Fruit fly (Drosophila melanogaster) whole organism, embryonic: ENCODE data around the gene CG11164.
A peak's percentile ranks its signal among the peaks of the same experiment; 100 is the strongest.

Experiments
- Awh ChIP-seq: fragments of 200-800 bp; sonication (Bioruptor generic); IDR thresholded peaks from 2 replicates; pipeline ENCODE4, ENCODE4 v1.3.6; 2022; ENCODE audit warnings: missing biosample characterization, missing genetic modification characterization
- C15 ChIP-seq: fragments of 200-800 bp; sonication (Bioruptor generic); IDR thresholded peaks from 3 replicates; pipeline ENCODE4 v1.3.6; 2022; ENCODE audit warnings: missing biosample characterization, missing genetic modification characterization
- CG1024 ChIP-seq: fragments of 200-800 bp; sonication (Bioruptor generic); IDR thresholded peaks from 2 replicates; pipeline ENCODE4 v1.3.6; 2022; ENCODE audit warnings: missing biosample characterization, missing genetic modification characterization
- CG10274 ChIP-seq: fragments of 200-800 bp; sonication (Bioruptor generic); optimal IDR thresholded peaks from 3 replicates; lab custom pipeline; 2017; ENCODE audit warnings: missing biosample characterization, mild to moderate bottlenecking, missing genetic modification characterization
- CG11723 ChIP-seq: fragments of 200-800 bp; sonication (Bioruptor generic); optimal IDR thresholded peaks from 2 replicates; lab custom pipeline; 2017; ENCODE audit warnings: missing biosample characterization, mild to moderate bottlenecking, missing genetic modification characterization
- CG12236 ChIP-seq: fragments of 200-800 bp; sonication (Bioruptor generic); optimal IDR thresholded peaks from 2 replicates; lab custom pipeline; 2016; ENCODE audit warnings: missing biosample characterization, missing genetic modification characterization
- CG14050 ChIP-seq: fragments of 200-800 bp; sonication (Bioruptor generic); IDR thresholded peaks from 3 replicates; pipeline ENCODE4 v1.3.6; 2022; ENCODE audit warnings: missing biosample characterization, missing genetic modification characterization
- CG17802 ChIP-seq: fragments of 200-800 bp; sonication (Bioruptor generic); optimal IDR thresholded peaks from 2 replicates; lab custom pipeline; 2018; ENCODE audit warnings: missing biosample characterization, mild to moderate bottlenecking, missing genetic modification characterization, moderate library complexity
- CG1792 ChIP-seq: fragments of 200-800 bp; sonication (Bioruptor generic); optimal IDR thresholded peaks from 2 replicates; lab custom pipeline; 2016; ENCODE audit warnings: missing biosample characterization, missing genetic modification characterization
- CG2116 ChIP-seq: fragments of 200-800 bp; sonication (Bioruptor generic); optimal IDR thresholded peaks from 3 replicates; lab custom pipeline; 2018; ENCODE audit warnings: missing biosample characterization, mild to moderate bottlenecking, missing genetic modification characterization
- CG2678 ChIP-seq: fragments of 200-800 bp; sonication (Bioruptor generic); optimal IDR thresholded peaks from 3 replicates; lab custom pipeline; 2019; ENCODE audit warnings: missing biosample characterization, mild to moderate bottlenecking, missing genetic modification characterization, moderate library complexity
- CG31388 ChIP-seq: fragments of 200-800 bp; sonication (Bioruptor generic); optimal IDR thresholded peaks from 2 replicates; lab custom pipeline; 2016; ENCODE audit warnings: missing biosample characterization, missing genetic modification characterization
- CG5953 ChIP-seq: fragments of 200-800 bp; sonication (Bioruptor generic); IDR thresholded peaks from 2 replicates; pipeline ENCODE4 v1.3.6; 2022; ENCODE audit warnings: missing biosample characterization, missing genetic modification characterization
- CG6813 ChIP-seq: fragments of 200-800 bp; sonication (Bioruptor generic); optimal IDR thresholded peaks from 2 replicates; lab custom pipeline; 2017; ENCODE audit warnings: missing biosample characterization, missing genetic modification characterization, mild to moderate bottlenecking, moderate library complexity, missing genetic modification reagents
- CG6854 ChIP-seq: fragments of 200-800 bp; sonication (Bioruptor generic); optimal IDR thresholded peaks from 3 replicates; lab custom pipeline; 2017; ENCODE audit warnings: missing biosample characterization, mild to moderate bottlenecking, missing genetic modification characterization
- CG7357 ChIP-seq: fragments of 200-800 bp; sonication (Bioruptor generic); IDR thresholded peaks from 3 replicates; pipeline ENCODE4 v1.3.6; 2022; ENCODE audit warnings: missing biosample characterization, missing genetic modification characterization
- CG7372 ChIP-seq: fragments of 200-800 bp; sonication (Bioruptor generic); IDR thresholded peaks from 2 replicates; pipeline ENCODE4 v1.3.6; 2022; ENCODE audit warnings: missing biosample characterization, missing genetic modification characterization
- CG8089 ChIP-seq: fragments of 200-800 bp; sonication (Bioruptor generic); optimal IDR thresholded peaks from 3 replicates; lab custom pipeline; 2016; ENCODE audit warnings: missing biosample characterization, missing genetic modification characterization
- Chrac-16 ChIP-seq: fragments of 200-800 bp; sonication (Bioruptor generic); optimal IDR thresholded peaks from 3 replicates; lab custom pipeline; 2016; ENCODE audit warnings: missing biosample characterization, missing genetic modification characterization
- CrebB ChIP-seq: fragments of 200-800 bp; sonication (Bioruptor generic); optimal IDR thresholded peaks from 3 replicates; lab custom pipeline; 2018; ENCODE audit warnings: missing biosample characterization, mild to moderate bottlenecking, missing genetic modification characterization
- D19A ChIP-seq: fragments of 200-800 bp; optimal IDR thresholded peaks from 3 replicates; lab custom pipeline; 2019; ENCODE audit warnings: missing biosample characterization, mild to moderate bottlenecking, missing genetic modification characterization, moderate library complexity
- Dfd ChIP-seq, 2 experiments: fragments of >200 bp; optimal IDR thresholded peaks; 2 replicates each; lab custom pipeline; 2017; ENCODE audit warnings: missing biosample characterization in 2 of 2, missing genetic modification characterization in 2 of 2
- Dip3 ChIP-seq: fragments of 200-800 bp; sonication (Bioruptor generic); optimal IDR thresholded peaks from 3 replicates; lab custom pipeline; 2016; ENCODE audit warnings: missing biosample characterization, missing genetic modification characterization
- Drgx ChIP-seq: fragments of 200-800 bp; sonication (Bioruptor generic); IDR thresholded peaks from 2 replicates; pipeline ENCODE4 v1.3.6; 2022; ENCODE audit warnings: missing biosample characterization, missing genetic modification characterization
- E2f2 ChIP-seq: fragments of 200-800 bp; sonication (Bioruptor generic); IDR thresholded peaks from 2 replicates; pipeline ENCODE4 v1.3.6; 2022; ENCODE audit warnings: missing biosample characterization, missing genetic modification characterization
- ERR ChIP-seq: fragments of 200-800 bp; sonication (Bioruptor generic); optimal IDR thresholded peaks from 2 replicates; lab custom pipeline; 2016; ENCODE audit warnings: missing biosample characterization, missing genetic modification characterization
- Elba2 ChIP-seq: fragments of 200-800 bp; sonication (Bioruptor generic); optimal IDR thresholded peaks from 3 replicates; lab custom pipeline; 2016; ENCODE audit warnings: missing biosample characterization, missing genetic modification characterization
- Gug ChIP-seq: fragments of 200-800 bp; sonication (Bioruptor generic); IDR thresholded peaks from 4 replicates; pipeline ENCODE4 v1.3.6; 2022; ENCODE audit warnings: missing biosample characterization, missing genetic modification characterization
- HLH4C ChIP-seq: fragments of 200-800 bp; sonication (Bioruptor generic); IDR thresholded peaks from 3 replicates; pipeline ENCODE4 v1.3.6; 2022; ENCODE audit warnings: missing biosample characterization, missing genetic modification characterization; ENCODE audit not compliant: partially characterized antibody
- MESR4 ChIP-seq: fragments of 200-800 bp; sonication (Bioruptor generic); optimal IDR thresholded peaks from 2 replicates; lab custom pipeline; 2018; ENCODE audit warnings: missing biosample characterization, mild to moderate bottlenecking, missing genetic modification characterization, moderate library complexity
- Nf-YA ChIP-seq: fragments of 200-800 bp; sonication (Bioruptor generic); IDR thresholded peaks from 2 replicates; pipeline ENCODE4 v1.3.6; 2022; ENCODE audit warnings: missing biosample characterization, missing genetic modification characterization
- NfI ChIP-seq: fragments of 200-800 bp; sonication (Bioruptor generic); optimal IDR thresholded peaks from 3 replicates; lab custom pipeline; 2018; ENCODE audit warnings: missing biosample characterization, mild to moderate bottlenecking, missing genetic modification characterization, moderate library complexity
- Optix ChIP-seq: fragments of 200-800 bp; sonication (Bioruptor generic); IDR thresholded peaks from 3 replicates; pipeline ENCODE4 v1.3.6; 2022; ENCODE audit warnings: missing biosample characterization, missing genetic modification characterization
- Pdp1 ChIP-seq, 2 experiments: fragments of 200-800 bp; sonication (Bioruptor generic); optimal IDR thresholded peaks; 3 replicates each; lab custom pipeline; 2016; ENCODE audit warnings: missing biosample characterization in 2 of 2, missing genetic modification characterization in 2 of 2, mild to moderate bottlenecking in 1 of 2, moderate library complexity in 1 of 2
- Xrp1 ChIP-seq: fragments of 200-800 bp; sonication (Bioruptor generic); IDR thresholded peaks from 2 replicates; pipeline ENCODE4 v1.3.6; 2022; ENCODE audit warnings: missing biosample characterization, missing genetic modification characterization
- al ChIP-seq: fragments of 200-800 bp; sonication (Bioruptor generic); IDR thresholded peaks from 2 replicates; pipeline ENCODE4 v1.3.6; 2022; ENCODE audit warnings: missing biosample characterization, missing genetic modification characterization
- az2 ChIP-seq: fragments of 200-800 bp; sonication (Bioruptor generic); optimal IDR thresholded peaks from 3 replicates; lab custom pipeline; 2016; ENCODE audit warnings: missing biosample characterization, missing genetic modification characterization
- grn ChIP-seq: fragments of 200-800 bp; sonication (Bioruptor generic); optimal IDR thresholded peaks from 3 replicates; lab custom pipeline; 2017; ENCODE audit warnings: missing biosample characterization, missing genetic modification characterization
- hb ChIP-seq: fragments of 200-800 bp; sonication (Bioruptor generic); IDR thresholded peaks from 3 replicates; pipeline ENCODE4 v1.3.6; 2022; ENCODE audit warnings: missing biosample characterization, missing genetic modification characterization; ENCODE audit not compliant: partially characterized antibody
- inv ChIP-seq: fragments of 200-800 bp; sonication (Bioruptor generic); IDR thresholded peaks from 2 replicates; pipeline ENCODE4 v1.3.6; 2022; ENCODE audit warnings: missing biosample characterization, missing genetic modification characterization; ENCODE audit not compliant: partially characterized antibody
- kni ChIP-seq: fragments of 200-800 bp; sonication (Bioruptor generic); optimal IDR thresholded peaks from 3 replicates; lab custom pipeline; 2017; ENCODE audit warnings: mild to moderate bottlenecking, missing biosample characterization, missing genetic modification reagents, missing genetic modification characterization
- lmd ChIP-seq: fragments of 200-800 bp; sonication (Bioruptor generic); IDR thresholded peaks from 2 replicates; pipeline ENCODE4 v1.3.6; 2022; ENCODE audit warnings: missing biosample characterization, missing genetic modification characterization
- luna ChIP-seq: fragments of 200-800 bp; sonication (Bioruptor generic); optimal IDR thresholded peaks from 2 replicates; lab custom pipeline; 2016; ENCODE audit warnings: missing biosample characterization, missing genetic modification characterization
- mirr ChIP-seq: fragments of 200-800 bp; sonication (Bioruptor generic); optimal IDR thresholded peaks from 3 replicates; lab custom pipeline; 2018; ENCODE audit warnings: missing biosample characterization, mild to moderate bottlenecking, missing genetic modification characterization
- psq ChIP-seq: fragments of 200-800 bp; sonication (Bioruptor generic); optimal IDR thresholded peaks from 2 replicates; lab custom pipeline; 2017; ENCODE audit warnings: missing biosample characterization, missing genetic modification characterization
- salm ChIP-seq: fragments of 200-800 bp; sonication (Bioruptor generic); optimal IDR thresholded peaks from 2 replicates; lab custom pipeline; 2018; ENCODE audit warnings: missing biosample characterization, mild to moderate bottlenecking, missing genetic modification characterization
- sd ChIP-seq: fragments of 200-800 bp; sonication (Bioruptor generic); optimal IDR thresholded peaks from 3 replicates; lab custom pipeline; 2018; ENCODE audit warnings: missing biosample characterization, mild to moderate bottlenecking, missing genetic modification characterization, moderate library complexity
- so ChIP-seq: fragments of 200-800 bp; sonication (Bioruptor generic); IDR thresholded peaks from 3 replicates; pipeline ENCODE4 v1.3.6; 2022; ENCODE audit warnings: missing biosample characterization, missing genetic modification characterization
- sqz ChIP-seq: fragments of 200-800 bp; sonication (Bioruptor generic); optimal IDR thresholded peaks from 3 replicates; lab custom pipeline; 2018; ENCODE audit warnings: missing biosample characterization, mild to moderate bottlenecking, missing genetic modification characterization
- wdn ChIP-seq: fragments of 200-800 bp; sonication (Bioruptor generic); IDR thresholded peaks from 2 replicates; pipeline ENCODE4 v1.3.6; 2022; ENCODE audit warnings: missing biosample characterization, missing genetic modification characterization

The CG11164 gene

dm6 chrX:13634254-13634999 lies 33.4 kb upstream of the CG11164 start (continued):
- TF ChIP-seq CG7372 (GFP tag; lab: Robert Waterston, UW): 0 out of 2 replicates have a peak, but pooled peaks have one; percentile 18
- peak; percentile 38 for TF ChIP-seq Xrp1 (GFP tag; lab: Robert Waterston, UW)
- peak; percentile 17 for TF ChIP-seq CG6854
- no peak for TF ChIP-seq CG12236 (GFP tag; lab: Kevin White, UChicago)
- TF ChIP-seq az2 (GFP tag; lab: Kevin White, UChicago): no peak
- TF ChIP-seq inv (GFP tag; lab: Robert Waterston, UW): no peak
- no peak for TF ChIP-seq MESR4 (GFP tag; lab: Kevin White, UChicago)
- TF ChIP-seq sqz: no peak
- TF ChIP-seq luna (GFP tag; lab: Kevin White, UChicago): peak; percentile 51
- no peak for TF ChIP-seq salm (tag; lab: Kevin White, UChicago)
- 0 out of 2 replicates have a peak, but pooled peaks have one; percentile 17 for TF ChIP-seq Drgx (GFP tag; lab: Robert Waterston, UW)
- TF ChIP-seq Awh (GFP tag; lab: Robert Waterston, UW): peak; percentile 61; the same call in 1 of the 2 replicates
- peak; percentile 40 for TF ChIP-seq al (GFP tag; lab: Robert Waterston, UW)
- TF ChIP-seq Nf-YA (GFP tag; lab: Robert Waterston, UW): no peak
- TF ChIP-seq CrebB (tag; lab: Kevin White, UChicago): peak; percentile 33
- TF ChIP-seq CG11723 (GFP tag; lab: Kevin White, UChicago): no peak
- TF ChIP-seq sd (tag; lab: Kevin White, UChicago): peak; percentile 42
- no peak for TF ChIP-seq Optix (GFP tag; lab: Robert Waterston, UW)
- no peak for TF ChIP-seq Elba2 (GFP tag; lab: Kevin White, UChicago)
- TF ChIP-seq CG2678 (tag; lab: Kevin White, UChicago): peak; percentile 68
- TF ChIP-seq CG14050 (GFP tag; lab: Robert Waterston, UW): no peak
- no peak; the same call in 1 of the 2 replicates for TF ChIP-seq wdn (GFP tag; lab: Robert Waterston, UW)
- TF ChIP-seq CG6813 (GFP tag; lab: Kevin White, UChicago): peak; percentile 74
- no peak for TF ChIP-seq psq
- no peak for TF ChIP-seq CG2116 (GFP tag; lab: Kevin White, UChicago)
- TF ChIP-seq CG10274 (GFP tag; lab: Kevin White, UChicago): peak; percentile 91
- TF ChIP-seq E2f2 (GFP tag; lab: Robert Waterston, UW): peak; percentile 33; the same call in 1 of the 2 replicates
- peak; percentile 31; the same call in 2 of the 4 replicates for TF ChIP-seq Gug (GFP tag; lab: Robert Waterston, UW)
- TF ChIP-seq kni (GFP tag; lab: Kevin White, UChicago): peak; percentile 57
- peak; percentile 43 to 55 for TF ChIP-seq Pdp1 (GFP tag; optimal IDR thresholded peaks at IDR 0.05; lab: Kevin White, UChicago)
- TF ChIP-seq NfI: no peak
- TF ChIP-seq CG17802 (tag; lab: Kevin White, UChicago): no peak
- TF ChIP-seq grn (GFP tag; lab: Kevin White, UChicago): no peak
- TF ChIP-seq HLH4C (GFP tag; lab: Robert Waterston, UW): no peak
- TF ChIP-seq lmd: peak; percentile 30; the same call in 1 of the 2 replicates
- no peak for TF ChIP-seq CG31388
- peak; percentile 90 for TF ChIP-seq D19A
- no peak for TF ChIP-seq CG5953 (GFP tag; lab: Robert Waterston, UW)
- TF ChIP-seq Dfd (GFP tag; optimal IDR thresholded peaks at IDR 0.05; lab: Kevin White, UChicago): no peak
- 0 out of 3 replicates have a peak, but pooled peaks have one; percentile 15 for TF ChIP-seq CG7357 (GFP tag; lab: Robert Waterston, UW)
- no peak for TF ChIP-seq CG8089 (GFP tag; lab: Kevin White, UChicago)
- peak; percentile 64; the same call in 1 of the 3 replicates for TF ChIP-seq so (GFP tag; lab: Robert Waterston, UW)
- peak; percentile 30 for TF ChIP-seq CG1792
- TF ChIP-seq Dip3 (GFP tag; lab: Kevin White, UChicago): peak; percentile 65
- peak; percentile 38 for TF ChIP-seq ERR (GFP tag; lab: Kevin White, UChicago)
- TF ChIP-seq CG1024 (GFP tag; lab: Robert Waterston, UW): no peak; the same call in 1 of the 2 replicates
- peak; percentile 90 for TF ChIP-seq mirr (GFP tag; lab: Kevin White, UChicago)
- peak; percentile 24 for TF ChIP-seq Chrac-16
- no peak for TF ChIP-seq hb (GFP tag; lab: Robert Waterston, UW)
- TF ChIP-seq C15 (GFP tag; lab: Robert Waterston, UW): no peak
